Worm (Caenorhabditis elegans): ENCODE results near the gene elo-5.
"Not testable (repeated sequence)": the region's sequence is repeated elsewhere in the genome, so short reads cannot be mapped to it uniquely, and the experiment has no call there.

elo-5 gene

ce11 chrIV:5354124-5354523 lies 22.8 kb downstream of the elo-5 start, which contains the start of gene Y4C6B.1:
Gene Y4C6B.1 (plus strand): TSS chrIV:5354488.
- no peak for TF ChIP-seq flt-1 (GFP tag; IDR thresholded peaks at IDR 0.05)

- TF ChIP-seq ztf-23 (GFP tag; IDR thresholded peaks at IDR 0.05) (no peak), flt-1 (GFP tag; IDR thresholded peaks at IDR 0.05) (no peak), klf-2 (GFP tag; conservative IDR thresholded peaks at IDR 0.05) (no peak), T22C8.4 (GFP tag; IDR thresholded peaks at IDR 0.05) (no peak), tab-1 (GFP tag; IDR thresholded peaks at IDR 0.05) (no peak), ref-1 (GFP tag; conservative IDR thresholded peaks at IDR 0.05) (no peak), med-1 (GFP tag; optimal IDR thresholded peaks at IDR 0.05; ENCODE audit: insufficient read depth) (no peak), ztf-29 (GFP tag; IDR thresholded peaks at IDR 0.05) (no peak), cog-1 (tag; optimal IDR thresholded peaks at IDR 0.05) (no peak)
Observed at ce11 chrIV:5353364-5353763, 23.6 kb downstream of the elo-5 start, which contains the start of gene Y4C6B.7. Gene Y4C6B.7 (minus strand): TSS chrIV:5353464.

- TF ChIP-seq T22C8.4 (GFP tag; IDR thresholded peaks at IDR 0.05); ref-1 (GFP tag; conservative IDR thresholded peaks at IDR 0.05); klf-2 (GFP tag; conservative IDR thresholded peaks at IDR 0.05): not testable (repeated sequence)
Observed at ce11 chrIV:5350480-5351193, 26.3 kb downstream of the elo-5 start, which contains the start of gene gba-4. Gene gba-4 (minus strand): TSS chrIV:5350897.

ce11 chrIV:5344168-5344567 lies 32.7 kb downstream of the elo-5 start:
- TF ChIP-seq flt-1 (GFP tag; IDR thresholded peaks at IDR 0.05), result no peak
- no peak for TF ChIP-seq ztf-29 (GFP tag; IDR thresholded peaks at IDR 0.05)
- TF ChIP-seq T22C8.4 (GFP tag; IDR thresholded peaks at IDR 0.05), result no peak
- TF ChIP-seq ztf-23 (GFP tag; IDR thresholded peaks at IDR 0.05), result no peak
- TF ChIP-seq tab-1 (GFP tag; IDR thresholded peaks at IDR 0.05), result no peak
- TF ChIP-seq med-1 (GFP tag; optimal IDR thresholded peaks at IDR 0.05; ENCODE audit: insufficient read depth), result no peak
- no peak for TF ChIP-seq klf-2 (GFP tag; conservative IDR thresholded peaks at IDR 0.05)
- TF ChIP-seq ref-1 (GFP tag; conservative IDR thresholded peaks at IDR 0.05), result no peak
- TF ChIP-seq cog-1 (tag; optimal IDR thresholded peaks at IDR 0.05), result no peak

- TF ChIP-seq klf-2 (GFP tag; conservative IDR thresholded peaks at IDR 0.05) (no peak), cog-1 (tag; optimal IDR thresholded peaks at IDR 0.05) (no peak), tab-1 (GFP tag; IDR thresholded peaks at IDR 0.05) (no peak), ztf-23 (GFP tag; IDR thresholded peaks at IDR 0.05) (no peak)
Observed at ce11 chrIV:5339255-5339654, 37.7 kb downstream of the elo-5 start, which contains the start of gene Y4C6B.2. Gene Y4C6B.2 (plus strand): TSS chrIV:5339574.

DNA sequence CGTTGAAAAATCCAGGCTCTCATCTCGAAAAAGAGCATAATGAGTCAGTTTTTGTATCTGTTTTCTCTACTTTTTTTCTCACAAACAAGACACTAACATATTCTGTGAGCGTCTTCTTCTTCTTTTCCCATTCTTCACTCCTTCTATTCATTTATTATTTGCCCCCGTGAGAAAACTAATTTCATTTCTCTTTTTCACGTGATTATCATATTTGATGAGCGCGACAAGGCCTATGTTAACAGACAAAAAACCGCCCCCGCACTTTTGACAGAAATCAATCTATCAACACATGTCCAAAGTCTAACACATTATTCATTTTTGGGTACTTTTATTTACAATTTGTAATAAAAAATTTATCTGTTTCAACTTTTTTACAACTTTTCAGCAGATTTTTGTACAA lies 39.3 kb downstream of the elo-5 start:
- TF ChIP-seq ztf-29 (GFP tag; IDR thresholded peaks at IDR 0.05) (no peak), T22C8.4 (GFP tag; IDR thresholded peaks at IDR 0.05) (no peak)

DNA sequence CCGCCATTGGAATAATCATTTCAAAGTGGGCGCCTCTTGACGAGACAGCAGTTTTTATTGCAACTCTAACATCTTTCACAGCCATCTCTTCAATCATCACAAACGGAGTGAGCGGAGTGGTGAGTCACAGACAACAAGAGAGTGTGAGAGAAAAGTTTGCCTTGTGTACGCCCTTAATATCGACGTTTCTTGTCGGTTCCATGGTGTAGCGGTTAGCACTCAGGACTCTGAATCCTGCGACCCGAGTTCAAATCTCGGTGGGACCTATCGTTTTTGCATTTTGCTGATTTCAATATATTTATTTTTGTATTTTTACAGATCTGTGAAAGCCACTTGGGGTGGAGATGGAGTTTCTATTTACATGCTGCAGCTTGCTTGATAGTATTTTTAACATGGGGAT lies 42.4 kb downstream of the elo-5 start:
- TF ChIP-seq tab-1 (GFP tag; IDR thresholded peaks at IDR 0.05) (no peak), med-1 (GFP tag; optimal IDR thresholded peaks at IDR 0.05; ENCODE audit: insufficient read depth) (no peak), ref-1 (GFP tag; conservative IDR thresholded peaks at IDR 0.05) (no peak), klf-2 (GFP tag; conservative IDR thresholded peaks at IDR 0.05) (no peak; the same call in none of the 2 replicates), T22C8.4 (GFP tag; IDR thresholded peaks at IDR 0.05) (no peak), ztf-29 (GFP tag; IDR thresholded peaks at IDR 0.05) (0 out of 2 replicates have a peak, but pooled peaks have one; percentile 50), ztf-23 (GFP tag; IDR thresholded peaks at IDR 0.05) (peak; percentile 85), cog-1 (tag; optimal IDR thresholded peaks at IDR 0.05) (no peak)

DNA sequence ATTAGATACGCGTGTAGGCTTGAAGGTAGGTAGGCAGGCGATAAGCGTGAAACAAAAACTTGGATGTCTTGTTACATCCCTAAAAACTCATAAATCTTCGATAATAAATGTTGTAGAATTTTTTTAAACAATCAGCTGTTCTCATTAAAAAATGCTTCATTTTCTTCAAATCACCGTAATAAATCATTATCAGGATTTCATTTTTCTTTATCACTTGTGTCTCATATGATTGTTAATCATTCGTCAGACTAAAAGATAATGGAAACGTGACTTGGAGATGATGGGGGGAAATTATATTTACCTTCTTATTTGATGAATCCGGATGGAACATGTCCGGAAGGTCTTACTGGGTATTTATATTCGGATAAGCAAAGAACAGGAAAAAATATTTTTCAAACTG lies 43.4 kb downstream of the elo-5 start:
- TF ChIP-seq med-1 (GFP tag; optimal IDR thresholded peaks at IDR 0.05; ENCODE audit: insufficient read depth) (no peak), klf-2 (GFP tag; conservative IDR thresholded peaks at IDR 0.05) (no peak), cog-1 (tag; optimal IDR thresholded peaks at IDR 0.05) (no peak), ztf-29 (GFP tag; IDR thresholded peaks at IDR 0.05) (no peak), tab-1 (GFP tag; IDR thresholded peaks at IDR 0.05) (no peak), T22C8.4 (GFP tag; IDR thresholded peaks at IDR 0.05) (no peak), flt-1 (GFP tag; IDR thresholded peaks at IDR 0.05) (no peak), ref-1 (GFP tag; conservative IDR thresholded peaks at IDR 0.05) (no peak), ztf-23 (GFP tag; IDR thresholded peaks at IDR 0.05) (no peak)

DNA sequence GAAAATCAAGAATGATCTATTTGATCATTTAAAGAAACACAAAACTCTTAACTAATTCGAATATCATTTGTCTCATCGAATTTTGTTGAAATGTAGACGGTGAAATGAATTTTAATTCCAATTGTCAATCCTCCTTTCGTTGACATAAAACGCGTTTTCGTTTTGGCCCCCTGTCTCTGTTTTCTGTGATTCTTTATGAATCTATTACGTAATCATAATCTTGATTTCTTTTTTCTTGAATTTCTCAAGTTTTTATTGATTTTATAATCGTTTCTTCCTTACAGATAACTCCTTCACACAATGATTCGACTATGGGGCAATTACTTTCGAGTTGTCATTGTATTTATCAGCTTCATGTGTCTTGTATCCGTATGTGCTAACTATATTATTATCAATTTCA lies 44.7 kb downstream of the elo-5 start, which contains the start of gene Y4C6B.3:
Y4C6B.3 (plus strand) TSS at position 301 of the 400 bp plus-strand sequence.
- TF ChIP-seq T22C8.4 (GFP tag; IDR thresholded peaks at IDR 0.05) (no peak), flt-1 (GFP tag; IDR thresholded peaks at IDR 0.05) (no peak), ztf-23 (GFP tag; IDR thresholded peaks at IDR 0.05) (no peak), cog-1 (tag; optimal IDR thresholded peaks at IDR 0.05) (no peak), tab-1 (GFP tag; IDR thresholded peaks at IDR 0.05) (no peak), klf-2 (GFP tag; conservative IDR thresholded peaks at IDR 0.05) (no peak), ztf-29 (GFP tag; IDR thresholded peaks at IDR 0.05) (no peak), med-1 (GFP tag; optimal IDR thresholded peaks at IDR 0.05; ENCODE audit: insufficient read depth) (no peak), ref-1 (GFP tag; conservative IDR thresholded peaks at IDR 0.05) (no peak)

DNA sequence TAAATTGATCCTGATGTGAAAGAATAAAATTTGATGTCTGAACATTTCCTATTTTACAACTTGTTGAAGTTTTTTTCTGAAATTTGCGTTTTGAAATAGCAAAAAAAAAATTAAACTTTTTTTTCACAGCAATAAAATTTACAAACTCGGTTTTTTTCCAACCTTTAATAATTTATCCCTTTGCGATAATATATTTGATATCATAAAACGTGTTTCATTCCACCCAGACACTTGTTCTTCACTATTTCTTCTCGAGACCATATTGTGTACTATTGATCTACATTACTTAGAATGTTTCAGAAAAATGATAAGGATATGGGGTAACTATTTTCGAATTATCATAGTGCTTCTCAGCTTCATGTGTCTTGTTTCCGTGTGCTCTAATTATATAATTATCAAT lies 50.8 kb downstream of the elo-5 start, which contains the start of gene Y4C6B.4:
Y4C6B.4 (plus strand) TSS at position 301 of the 400 bp plus-strand sequence.
- TF ChIP-seq ztf-23 (GFP tag; IDR thresholded peaks at IDR 0.05), result no peak
- TF ChIP-seq ztf-29 (GFP tag; IDR thresholded peaks at IDR 0.05), result no peak
- TF ChIP-seq ref-1 (GFP tag; conservative IDR thresholded peaks at IDR 0.05), result no peak
- no peak for TF ChIP-seq flt-1 (GFP tag; IDR thresholded peaks at IDR 0.05)
- no peak for TF ChIP-seq tab-1 (GFP tag; IDR thresholded peaks at IDR 0.05)
- no peak for TF ChIP-seq klf-2 (GFP tag; conservative IDR thresholded peaks at IDR 0.05)
- no peak for TF ChIP-seq cog-1 (tag; optimal IDR thresholded peaks at IDR 0.05)
